Worm (Caenorhabditis elegans) whole organism, L4 larva: ENCODE measurements around the gene nhr-48.

Experiments used
- F49E8.2 ChIP-seq: sonication (generic microtip); optimal IDR thresholded peaks from 2 replicates; lab custom pipeline; 2016; ENCODE audit warnings: missing compliant biosample characterization, mild to moderate bottlenecking, missing genetic modification characterization, borderline replicate concordance
- T20F7.1 ChIP-seq: fragments of 200-800 bp; sonication (Bioruptor generic); optimal IDR thresholded peaks from 2 replicates; lab custom pipeline; 2018; ENCODE audit warnings: mild to moderate bottlenecking, missing genetic modification characterization, missing compliant biosample characterization
- Y48G9A.11 ChIP-seq: fragments of 200-800 bp; sonication (Bioruptor generic); IDR thresholded peaks from 2 replicates; pipeline ENCODE4 v1.3.6; 2022; ENCODE audit warnings: missing genetic modification reagents, missing genetic modification characterization, missing compliant biosample characterization
- Y5F2A.4 ChIP-seq: fragments of 200-800 bp; sonication (Bioruptor generic); optimal IDR thresholded peaks from 2 replicates; lab custom pipeline; 2018; ENCODE audit warnings: mild to moderate bottlenecking, missing genetic modification characterization, missing compliant biosample characterization
- ZK337.2 ChIP-seq: fragments of 200-800 bp; sonication (Bioruptor generic); IDR thresholded peaks from 2 replicates; pipeline ENCODE4 v1.3.6; 2022; ENCODE audit warnings: missing genetic modification reagents, missing genetic modification characterization, missing compliant biosample characterization
- aha-1 ChIP-seq: fragments of 150-350 bp; peaks from one replicate; lab custom pipeline; 2014; ENCODE audit warnings: missing biosample characterization, missing genetic modification characterization
- ceh-82 ChIP-seq: sonication (generic microtip); optimal IDR thresholded peaks from 2 replicates; lab custom pipeline; 2017; ENCODE audit warnings: missing biosample characterization, missing genetic modification characterization
- dmd-8 ChIP-seq: fragments of 200-800 bp; sonication (Bioruptor generic); IDR thresholded peaks from 2 replicates; pipeline ENCODE4 v1.3.6; 2022; ENCODE audit warnings: missing genetic modification characterization, missing compliant biosample characterization
- dve-1 ChIP-seq: sonication (generic microtip); optimal IDR thresholded peaks from 2 replicates; lab custom pipeline; 2017; ENCODE audit warnings: antibody characterized with exemption, mild to moderate bottlenecking, missing genetic modification characterization, missing compliant biosample characterization; ENCODE audit not compliant: insufficient read depth
- egl-43 ChIP-seq: fragments of 200-800 bp; sonication (Bioruptor generic); IDR thresholded peaks from 2 replicates; pipeline ENCODE4 v1.3.6; 2022; ENCODE audit warnings: missing genetic modification reagents, missing genetic modification characterization, missing compliant biosample characterization
- fos-1 ChIP-seq: fragments of 150-350 bp; optimal IDR thresholded peaks from 2 replicates; lab custom pipeline; 2014; ENCODE audit warnings: missing biosample characterization, missing genetic modification characterization
- hlh-30 ChIP-seq: sonication (generic microtip); optimal IDR thresholded peaks from 2 replicates; lab custom pipeline; 2017; ENCODE audit warnings: antibody characterized with exemption, mild to moderate bottlenecking, missing genetic modification characterization, missing compliant biosample characterization; ENCODE audit not compliant: insufficient read depth
- hmg-1.1 ChIP-seq: fragments of 200-800 bp; sonication (Bioruptor generic); IDR thresholded peaks from 2 replicates; pipeline ENCODE4 v1.3.6; 2022; ENCODE audit warnings: missing genetic modification reagents, missing genetic modification characterization, missing compliant biosample characterization
- jun-1 ChIP-seq: fragments of 150-350 bp; optimal IDR thresholded peaks from 2 replicates; lab custom pipeline; 2014; ENCODE audit warnings: missing biosample characterization, missing genetic modification reagents, missing genetic modification characterization
- lim-7 ChIP-seq: fragments of 200-800 bp; sonication (Bioruptor generic); IDR thresholded peaks from 2 replicates; pipeline ENCODE4 v1.3.6; 2022; ENCODE audit warnings: missing genetic modification characterization, missing compliant biosample characterization
- lin-13 ChIP-seq: fragments of 150-350 bp; optimal IDR thresholded peaks from 2 replicates; lab custom pipeline; 2014; ENCODE audit warnings: missing biosample characterization, missing genetic modification reagents, missing genetic modification characterization
- madf-5 ChIP-seq, 2 experiments: fragments of 200-800 bp; sonication (Bioruptor generic); IDR thresholded peaks; 2 replicates each; pipeline ENCODE4 v1.3.6; 2022; ENCODE audit warnings: missing compliant biosample characterization in 2 of 2, missing genetic modification characterization in 2 of 2
- madf-9 ChIP-seq: fragments of 200-800 bp; sonication (Bioruptor generic); conservative IDR thresholded peaks from 2 replicates; pipeline ENCODE4 v1.3.6; 2022; ENCODE audit warnings: missing genetic modification reagents, missing genetic modification characterization, missing compliant biosample characterization
- mdl-1 ChIP-seq, 2 experiments: fragments of 150-350 bp in 1 of 2; sonication (generic microtip) in 1 of 2; optimal IDR thresholded peaks; 2 replicates each; lab custom pipeline; 2014 to 2017; ENCODE audit warnings: missing biosample characterization in 2 of 2, missing genetic modification characterization in 2 of 2
- mdt-29 ChIP-seq: fragments of 200-800 bp; sonication (Bioruptor generic); IDR thresholded peaks from 2 replicates; pipeline ENCODE4 v1.3.6; 2022; ENCODE audit warnings: missing genetic modification reagents, missing genetic modification characterization, missing compliant biosample characterization
- mes-2 ChIP-seq: sonication (generic microtip); optimal IDR thresholded peaks from 2 replicates; lab custom pipeline; 2016; ENCODE audit warnings: missing genotype, mild to moderate bottlenecking, missing genetic modification characterization, missing compliant biosample characterization; ENCODE audit not compliant: poor library complexity, severe bottlenecking
- mxl-2 ChIP-seq: fragments of 200-800 bp; sonication (Bioruptor generic); conservative IDR thresholded peaks from 2 replicates; pipeline ENCODE4 v1.3.6; 2022; ENCODE audit warnings: missing genetic modification reagents, missing genetic modification characterization, missing compliant biosample characterization
- nhr-10 ChIP-seq: fragments of 150-350 bp; optimal IDR thresholded peaks from 2 replicates; lab custom pipeline; 2014; ENCODE audit warnings: missing biosample characterization, missing genetic modification characterization
- nhr-237 ChIP-seq: sonication (generic microtip); optimal IDR thresholded peaks from 2 replicates; lab custom pipeline; 2017; ENCODE audit warnings: missing biosample characterization, missing genetic modification characterization
- nhr-25 ChIP-seq: sonication (generic microtip); optimal IDR thresholded peaks from 2 replicates; lab custom pipeline; 2017; ENCODE audit warnings: missing genetic modification characterization, mild to moderate bottlenecking, missing compliant biosample characterization, antibody characterized with exemption, moderate library complexity, borderline replicate concordance; ENCODE audit not compliant: insufficient read depth
- nhr-41 ChIP-seq: fragments of 200-800 bp; sonication (Bioruptor generic); IDR thresholded peaks from 2 replicates; pipeline ENCODE4 v1.3.6; 2022; ENCODE audit warnings: missing genetic modification reagents, missing genetic modification characterization, missing compliant biosample characterization
- nhr-76 ChIP-seq: fragments of 150-350 bp; optimal IDR thresholded peaks from 2 replicates; lab custom pipeline; 2014; ENCODE audit warnings: missing biosample characterization, missing genetic modification characterization
- nhr-77 ChIP-seq: fragments of 150-350 bp; optimal IDR thresholded peaks from 2 replicates; lab custom pipeline; 2014; ENCODE audit warnings: missing biosample characterization, missing genetic modification characterization
- php-3 ChIP-seq: fragments of 200-800 bp; sonication (Bioruptor generic); IDR thresholded peaks from 2 replicates; pipeline ENCODE4 v1.3.6; 2022; ENCODE audit warnings: missing genetic modification reagents, missing genetic modification characterization, missing compliant biosample characterization
- saeg-2 ChIP-seq: fragments of 200-800 bp; sonication (Bioruptor generic); IDR thresholded peaks from 2 replicates; pipeline ENCODE4 v1.3.6; 2022; ENCODE audit warnings: missing genetic modification reagents, missing genetic modification characterization, missing compliant biosample characterization
- snpc-1.2 ChIP-seq: fragments of 200-800 bp; sonication (Bioruptor generic); IDR thresholded peaks from 2 replicates; pipeline ENCODE4 v1.3.6; 2022; ENCODE audit warnings: missing genetic modification reagents, missing genetic modification characterization, missing compliant biosample characterization
- tag-97 ChIP-seq: fragments of 200-800 bp; sonication (Bioruptor generic); IDR thresholded peaks from 2 replicates; pipeline ENCODE4 v1.3.6; 2022; ENCODE audit warnings: missing genetic modification characterization, missing compliant biosample characterization
- tra-1 ChIP-seq: fragments of 200-800 bp; sonication (Bioruptor generic); IDR thresholded peaks from 2 replicates; pipeline ENCODE4 v1.3.6; 2022; ENCODE audit warnings: missing genetic modification reagents, missing genetic modification characterization, missing compliant biosample characterization
- unc-62 ChIP-seq, 3 experiments: fragments of 150-350 bp in 1 of 3; sonication (generic microtip); optimal IDR thresholded peaks in 2 of 3; peaks in 1 of 3; 1 replicate in 1 of 3; 2 replicates in 2 of 3; lab custom pipeline; 2014 to 2017; ENCODE audit warnings: missing biosample characterization in 3 of 3, missing genetic modification characterization in 3 of 3, missing genetic modification reagents in 3 of 3, missing genotype in 1 of 3
- vab-7 ChIP-seq: fragments of 200-800 bp; sonication (Bioruptor generic); IDR thresholded peaks from 2 replicates; pipeline ENCODE4 v1.3.6; 2022; ENCODE audit warnings: missing genetic modification reagents, missing genetic modification characterization, missing compliant biosample characterization

Gene nhr-48

ce11 chrX:15709594-15709993, 1.6 kb downstream of the nhr-48 start (continued):
- TF ChIP-seq ZK337.2 (GFP tag; lab: Robert Waterston, UW) (no peak), tra-1 (GFP tag; lab: Robert Waterston, UW) (peak; percentile 68; the same call in 1 of the 2 replicates), php-3 (no peak), Y5F2A.4 (no peak), saeg-2 (GFP tag; lab: Robert Waterston, UW) (no peak), mdl-1 (tag; optimal IDR thresholded peaks at IDR 0.05; lab: Kevin White, UChicago) (peak; percentile 85 to 90), lim-7 (GFP tag; lab: Robert Waterston, UW) (no peak), hlh-30 (tag; lab: Kevin White, UChicago) (peak; percentile 88), T20F7.1 (GFP tag; lab: Kevin White, UChicago) (no peak), madf-5 (GFP tag; IDR thresholded peaks at IDR 0.05; lab: Robert Waterston, UW) (no peak), nhr-25 (tag; lab: Kevin White, UChicago) (peak; percentile 49)

DNA sequence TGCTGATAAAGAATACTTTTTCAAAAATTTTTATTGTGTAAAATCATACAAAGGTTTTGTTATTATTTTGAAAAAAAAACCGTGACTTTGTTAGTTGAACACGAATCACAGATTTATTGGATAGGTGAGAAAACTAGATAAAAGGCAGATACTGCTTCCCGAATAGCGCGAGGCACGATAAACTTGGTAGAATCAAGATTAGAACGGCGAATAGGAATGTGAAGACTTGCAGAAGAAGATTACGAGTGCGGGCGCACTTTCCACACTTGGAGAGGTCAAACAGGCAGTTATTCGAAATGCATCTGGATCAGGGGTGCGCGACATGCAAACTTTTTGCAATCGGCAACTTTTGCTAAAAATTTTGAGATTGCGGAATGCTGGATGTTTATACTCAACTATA, 5.2 kb downstream of the nhr-48 start:
- TF ChIP-seq nhr-41 (GFP tag; lab: Robert Waterston, UW): no peak
- TF ChIP-seq hmg-1.1: no peak
- no peak for TF ChIP-seq mxl-2
- no peak for TF ChIP-seq dve-1 (tag; lab: Kevin White, UChicago)
- no peak for TF ChIP-seq lin-13 (GFP tag; lab: Kevin White, UChicago)
- no peak for TF ChIP-seq nhr-76 (tag; lab: Kevin White, UChicago)
- TF ChIP-seq tag-97: no peak
- TF ChIP-seq snpc-1.2: no peak
- TF ChIP-seq madf-9 (GFP tag; lab: Robert Waterston, UW): no peak
- TF ChIP-seq mes-2 (tag; lab: Kevin White, UChicago): no peak
- no peak for TF ChIP-seq F49E8.2 (tag; lab: Kevin White, UChicago)
- no peak for TF ChIP-seq nhr-10 (tag; lab: Kevin White, UChicago)
- TF ChIP-seq dmd-8 (GFP tag; lab: Robert Waterston, UW): no peak
- TF ChIP-seq lim-7 (GFP tag; lab: Robert Waterston, UW): no peak
- TF ChIP-seq ceh-82 (tag; lab: Kevin White, UChicago): no peak
- no peak for TF ChIP-seq fos-1 (tag; lab: Kevin White, UChicago)
- TF ChIP-seq nhr-237: no peak
- TF ChIP-seq Y48G9A.11 (GFP tag; lab: Robert Waterston, UW): no peak
- no peak for TF ChIP-seq jun-1

ce11 chrX:15716971-15717370, 9.0 kb downstream of the nhr-48 start:
- no peak for TF ChIP-seq vab-7 (GFP tag; lab: Robert Waterston, UW)
- no peak for TF ChIP-seq ZK337.2 (GFP tag; lab: Robert Waterston, UW)
- peak; percentile 53; the same call in 1 of the 2 replicates for TF ChIP-seq egl-43 (GFP tag; lab: Robert Waterston, UW)
- TF ChIP-seq fos-1 (tag; lab: Kevin White, UChicago): no peak
- peak; percentile 85 for TF ChIP-seq aha-1 (tag; lab: Kevin White, UChicago)
- no peak for TF ChIP-seq Y48G9A.11 (GFP tag; lab: Robert Waterston, UW)
- no peak for TF ChIP-seq dve-1 (tag; lab: Kevin White, UChicago)
- no peak for TF ChIP-seq hmg-1.1
- peak; percentile 62; the same call in 1 of the 2 replicates for TF ChIP-seq snpc-1.2
- TF ChIP-seq nhr-77: no peak
- no peak for TF ChIP-seq hlh-30 (tag; lab: Kevin White, UChicago)
- no peak for TF ChIP-seq unc-62 (GFP tag; optimal IDR thresholded peaks at IDR 0.05 in 1 of 2; lab: Kevin White, UChicago)
- TF ChIP-seq unc-62 (tag; optimal IDR thresholded peaks at IDR 0.05; lab: Kevin White, UChicago): no peak
- TF ChIP-seq mdt-29 (GFP tag; lab: Robert Waterston, UW): no peak
